Fruit fly (Drosophila melanogaster) whole organism, embryonic: ENCODE data around the gene CG34057.

Experiments used
- CG10431 ChIP-seq: fragments of 200-800 bp; sonication (Bioruptor generic); optimal IDR thresholded peaks from 3 replicates; lab custom pipeline; 2018; ENCODE audit warnings: missing biosample characterization, mild to moderate bottlenecking, missing genetic modification characterization
- CG10462 ChIP-seq: fragments of 200-800 bp; sonication (Bioruptor generic); optimal IDR thresholded peaks from 2 replicates; lab custom pipeline; 2016; ENCODE audit warnings: missing biosample characterization, missing genetic modification characterization
- CG12769 ChIP-seq: fragments of 200-800 bp; sonication (Bioruptor generic); optimal IDR thresholded peaks from 2 replicates; lab custom pipeline; 2019; ENCODE audit warnings: missing biosample characterization, mild to moderate bottlenecking, missing genetic modification characterization, moderate library complexity
- CG12942 ChIP-seq: fragments of 200-800 bp; sonication (Bioruptor generic); optimal IDR thresholded peaks from 3 replicates; lab custom pipeline; 2016; ENCODE audit warnings: missing biosample characterization, missing genetic modification characterization
- CG13424 ChIP-seq: fragments of 200-800 bp; sonication (Bioruptor generic); optimal IDR thresholded peaks from 2 replicates; lab custom pipeline; 2019; ENCODE audit warnings: missing biosample characterization, mild to moderate bottlenecking, missing genetic modification characterization, moderate library complexity
- CG1529 ChIP-seq: fragments of 200-800 bp; sonication (Bioruptor generic); optimal IDR thresholded peaks from 3 replicates; lab custom pipeline; 2018; ENCODE audit warnings: missing biosample characterization, missing genetic modification characterization
- CG15514 ChIP-seq: fragments of 200-800 bp; sonication (Bioruptor generic); optimal IDR thresholded peaks from 3 replicates; lab custom pipeline; 2017; ENCODE audit warnings: missing biosample characterization, missing genetic modification characterization, mild to moderate bottlenecking, moderate library complexity, missing genetic modification reagents
- CG2120 ChIP-seq: fragments of 200-800 bp; sonication (Bioruptor generic); optimal IDR thresholded peaks from 3 replicates; lab custom pipeline; 2016; ENCODE audit warnings: missing biosample characterization, missing genetic modification characterization
- CG2129 ChIP-seq: fragments of 200-800 bp; sonication (Bioruptor generic); IDR thresholded peaks from 2 replicates; pipeline ENCODE4 v1.3.6; 2022; ENCODE audit warnings: missing biosample characterization, missing genetic modification characterization; ENCODE audit not compliant: partially characterized antibody
- CG4282 ChIP-seq: fragments of 200-800 bp; sonication (Bioruptor generic); optimal IDR thresholded peaks from 2 replicates; lab custom pipeline; 2016; ENCODE audit warnings: missing biosample characterization, missing genetic modification characterization
- CG4707 ChIP-seq: fragments of 200-800 bp; sonication (Bioruptor generic); optimal IDR thresholded peaks from 2 replicates; lab custom pipeline; 2018; ENCODE audit warnings: missing biosample characterization, mild to moderate bottlenecking, missing genetic modification characterization, moderate library complexity
- CG6791 ChIP-seq: fragments of 200-800 bp; sonication (Bioruptor generic); IDR thresholded peaks from 3 replicates; pipeline ENCODE4 v1.3.6; 2022; ENCODE audit warnings: missing biosample characterization, missing genetic modification characterization; ENCODE audit not compliant: partially characterized antibody
- CG8089 ChIP-seq: fragments of 200-800 bp; sonication (Bioruptor generic); optimal IDR thresholded peaks from 3 replicates; lab custom pipeline; 2016; ENCODE audit warnings: missing biosample characterization, missing genetic modification characterization
- CG8944 ChIP-seq: fragments of 200-800 bp; sonication (Bioruptor generic); optimal IDR thresholded peaks from 3 replicates; lab custom pipeline; 2016; ENCODE audit warnings: missing biosample characterization, missing genetic modification characterization
- CG9437 ChIP-seq: fragments of 200-800 bp; sonication (Bioruptor generic); optimal IDR thresholded peaks from 2 replicates; lab custom pipeline; 2018; ENCODE audit warnings: missing biosample characterization, mild to moderate bottlenecking, missing genetic modification characterization
- CHES-1-like ChIP-seq: fragments of 200-800 bp; sonication (Bioruptor generic); optimal IDR thresholded peaks from 2 replicates; lab custom pipeline; 2016; ENCODE audit warnings: missing biosample characterization, missing genetic modification characterization
- Chrac-16 ChIP-seq: fragments of 200-800 bp; sonication (Bioruptor generic); optimal IDR thresholded peaks from 3 replicates; lab custom pipeline; 2016; ENCODE audit warnings: missing biosample characterization, missing genetic modification characterization
- Deaf1 ChIP-seq: fragments of 200-800 bp; optimal IDR thresholded peaks from 3 replicates; lab custom pipeline; 2019; ENCODE audit warnings: missing biosample characterization, mild to moderate bottlenecking, missing genetic modification characterization, moderate library complexity
- Doc3 ChIP-seq: fragments of 200-800 bp; sonication (Bioruptor generic); IDR thresholded peaks from 3 replicates; pipeline ENCODE4 v1.3.6; 2022; ENCODE audit warnings: missing biosample characterization, missing genetic modification characterization; ENCODE audit not compliant: partially characterized antibody
- Dref ChIP-seq: fragments of 200-800 bp; sonication (Bioruptor generic); IDR thresholded peaks from 2 replicates; pipeline ENCODE4 v1.3.6; 2022; ENCODE audit warnings: missing biosample characterization, missing genetic modification characterization
- Eip74EF ChIP-seq, 2 experiments: fragments of 200-800 bp in 1 of 2; fragments of >200 bp in 1 of 2; sonication (Bioruptor generic) in 1 of 2; optimal IDR thresholded peaks; 2 replicates each; lab custom pipeline; 2017 to 2019; ENCODE audit warnings: missing biosample characterization in 2 of 2, missing genetic modification characterization in 2 of 2, mild to moderate bottlenecking in 1 of 2, moderate library complexity in 1 of 2
- GATAe ChIP-seq: fragments of 200-800 bp; sonication (Bioruptor generic); conservative IDR thresholded peaks from 2 replicates; pipeline ENCODE4 v1.3.6; 2022; ENCODE audit warnings: missing biosample characterization, missing genetic modification characterization
- HLH3B ChIP-seq: fragments of 200-800 bp; sonication (Bioruptor generic); IDR thresholded peaks from 2 replicates; pipeline ENCODE4 v1.3.6; 2022; ENCODE audit warnings: missing biosample characterization, missing genetic modification characterization
- HLHmδ ChIP-seq: fragments of 200-800 bp; sonication (Bioruptor generic); optimal IDR thresholded peaks from 2 replicates; lab custom pipeline; 2018; ENCODE audit warnings: missing biosample characterization, mild to moderate bottlenecking, missing genetic modification characterization, moderate library complexity
- Kr ChIP-seq: fragments of 200-800 bp; sonication (Bioruptor generic); optimal IDR thresholded peaks from 2 replicates; lab custom pipeline; 2017; ENCODE audit warnings: missing biosample characterization, mild to moderate bottlenecking, missing genetic modification characterization
- Lim3 ChIP-seq: fragments of 200-800 bp; sonication (Bioruptor generic); IDR thresholded peaks from 2 replicates; pipeline ENCODE4 v1.3.6; 2022; ENCODE audit warnings: missing biosample characterization, missing genetic modification characterization
- NC2β ChIP-seq: fragments of 200-800 bp; sonication (Bioruptor generic); optimal IDR thresholded peaks from 2 replicates; lab custom pipeline; 2016; ENCODE audit warnings: missing biosample characterization, missing genetic modification characterization
- NfI ChIP-seq: fragments of 200-800 bp; sonication (Bioruptor generic); optimal IDR thresholded peaks from 3 replicates; lab custom pipeline; 2018; ENCODE audit warnings: missing biosample characterization, mild to moderate bottlenecking, missing genetic modification characterization, moderate library complexity
- Oli ChIP-seq: fragments of 200-800 bp; sonication (Bioruptor generic); optimal IDR thresholded peaks from 2 replicates; lab custom pipeline; 2018; ENCODE audit warnings: missing biosample characterization, mild to moderate bottlenecking, missing genetic modification characterization, moderate library complexity
- Ptx1 ChIP-seq: fragments of 200-800 bp; sonication (Bioruptor generic); IDR thresholded peaks from 2 replicates; pipeline ENCODE4 v1.3.6; 2022; ENCODE audit warnings: missing biosample characterization, missing genetic modification characterization
- Rfx ChIP-seq: fragments of 200-800 bp; sonication (Bioruptor generic); IDR thresholded peaks from 2 replicates; pipeline ENCODE4 v1.3.6; 2022; ENCODE audit warnings: missing biosample characterization, missing genetic modification characterization
- Xbp1 ChIP-seq: fragments of 200-800 bp; sonication (Bioruptor generic); optimal IDR thresholded peaks from 3 replicates; lab custom pipeline; 2016; ENCODE audit warnings: missing biosample characterization, mild to moderate bottlenecking, missing genetic modification characterization
- exex ChIP-seq: fragments of 200-800 bp; sonication (Bioruptor generic); optimal IDR thresholded peaks from 4 replicates; lab custom pipeline; 2018; ENCODE audit warnings: missing biosample characterization, mild to moderate bottlenecking, missing genetic modification characterization, moderate library complexity
- fd102C ChIP-seq: fragments of 200-800 bp; sonication (Bioruptor generic); optimal IDR thresholded peaks from 2 replicates; lab custom pipeline; 2018; ENCODE audit warnings: missing biosample characterization, mild to moderate bottlenecking, missing genetic modification characterization, moderate library complexity
- ftz-f1 ChIP-seq: fragments of 200-800 bp; sonication (Bioruptor generic); optimal IDR thresholded peaks from 2 replicates; lab custom pipeline; 2016; ENCODE audit warnings: missing biosample characterization, missing genetic modification characterization
- gcm ChIP-seq: fragments of 200-800 bp; sonication (Bioruptor generic); optimal IDR thresholded peaks from 2 replicates; lab custom pipeline; 2019; ENCODE audit warnings: missing biosample characterization, mild to moderate bottlenecking, missing genetic modification characterization, moderate library complexity
- grau ChIP-seq: fragments of 200-800 bp; optimal IDR thresholded peaks from 3 replicates; lab custom pipeline; 2019; ENCODE audit warnings: missing biosample characterization, mild to moderate bottlenecking, missing genetic modification characterization, moderate library complexity
- her ChIP-seq: fragments of 200-800 bp; sonication (Bioruptor generic); optimal IDR thresholded peaks from 2 replicates; lab custom pipeline; 2016; ENCODE audit warnings: missing biosample characterization, missing genetic modification characterization
- ind ChIP-seq: fragments of 200-800 bp; sonication (Bioruptor generic); optimal IDR thresholded peaks from 3 replicates; lab custom pipeline; 2016; ENCODE audit warnings: missing biosample characterization, missing genetic modification characterization
- lbe ChIP-seq: fragments of 200-800 bp; sonication (Bioruptor generic); optimal IDR thresholded peaks from 2 replicates; lab custom pipeline; 2016; ENCODE audit warnings: missing biosample characterization, mild to moderate bottlenecking, missing genetic modification characterization
- mam ChIP-seq: fragments of 200-800 bp; sonication (Bioruptor generic); optimal IDR thresholded peaks from 3 replicates; lab custom pipeline; 2016; ENCODE audit warnings: missing biosample characterization, missing genetic modification characterization
- mirr ChIP-seq: fragments of 200-800 bp; sonication (Bioruptor generic); optimal IDR thresholded peaks from 3 replicates; lab custom pipeline; 2018; ENCODE audit warnings: missing biosample characterization, mild to moderate bottlenecking, missing genetic modification characterization
- nerfin-1 ChIP-seq: fragments of 200-800 bp; sonication (Bioruptor generic); optimal IDR thresholded peaks from 3 replicates; lab custom pipeline; 2019; ENCODE audit warnings: missing biosample characterization, mild to moderate bottlenecking, missing genetic modification characterization, moderate library complexity
- nerfin-2 ChIP-seq: fragments of 200-800 bp; sonication (Bioruptor generic); IDR thresholded peaks from 2 replicates; pipeline ENCODE4 v1.3.6; 2022; ENCODE audit warnings: missing biosample characterization, missing genetic modification characterization; ENCODE audit not compliant: partially characterized antibody
- schlank ChIP-seq: fragments of 200-800 bp; sonication (Bioruptor generic); optimal IDR thresholded peaks from 2 replicates; lab custom pipeline; 2018; ENCODE audit warnings: missing biosample characterization, mild to moderate bottlenecking, missing genetic modification characterization
- tap ChIP-seq: fragments of 200-800 bp; optimal IDR thresholded peaks from 3 replicates; lab custom pipeline; 2019; ENCODE audit warnings: missing biosample characterization, mild to moderate bottlenecking, missing genetic modification characterization, moderate library complexity
- tll ChIP-seq, 2 experiments: fragments of 200-800 bp in 1 of 2; fragments of >200 bp in 1 of 2; sonication (Bioruptor generic) in 1 of 2; optimal IDR thresholded peaks; 2 replicates each; lab custom pipeline; 2017 to 2019; ENCODE audit warnings: missing biosample characterization in 2 of 2, missing genetic modification characterization in 2 of 2, mild to moderate bottlenecking in 1 of 2, moderate library complexity in 1 of 2
- vfl ChIP-seq: fragments of 200-800 bp; sonication (Bioruptor generic); optimal IDR thresholded peaks from 2 replicates; lab custom pipeline; 2016; ENCODE audit warnings: missing biosample characterization, missing genetic modification characterization
- zen ChIP-seq: fragments of 200-800 bp; sonication (Bioruptor generic); optimal IDR thresholded peaks from 3 replicates; lab custom pipeline; 2018; ENCODE audit warnings: missing biosample characterization, mild to moderate bottlenecking, missing genetic modification characterization, moderate library complexity

The CG34057 gene

dm6 chr3L:907673-908323 is 10.6 kb downstream of the CG34057 start (continued):
- TF ChIP-seq Kr = no peak
- no peak for TF ChIP-seq Eip74EF (GFP tag; optimal IDR thresholded peaks at IDR 0.05; lab: Kevin White, UChicago)
- TF ChIP-seq CG8944 (GFP tag; lab: Kevin White, UChicago) = no peak
- TF ChIP-seq nerfin-1 = peak; percentile 88
- peak; percentile 25 for TF ChIP-seq Chrac-16 (GFP tag; lab: Kevin White, UChicago)
- TF ChIP-seq Oli (tag; lab: Kevin White, UChicago) = peak; percentile 46
- peak; percentile 34 for TF ChIP-seq CG13424
- TF ChIP-seq lbe (GFP tag; lab: Kevin White, UChicago) = peak; percentile 9
- TF ChIP-seq exex = no peak
- TF ChIP-seq CG10462 = no peak
- peak; percentile 33 for TF ChIP-seq grau
- TF ChIP-seq CG1529 (GFP tag; lab: Kevin White, UChicago) = no peak
- no peak for TF ChIP-seq CG12769 (tag; lab: Kevin White, UChicago)
- no peak for TF ChIP-seq mirr (GFP tag; lab: Kevin White, UChicago)
- peak; percentile 3 for TF ChIP-seq gcm (GFP tag; lab: Kevin White, UChicago)
- TF ChIP-seq fd102C (GFP tag; lab: Kevin White, UChicago) = no peak
- peak; percentile 1 for TF ChIP-seq CG8089 (GFP tag; lab: Kevin White, UChicago)
- peak; percentile 36 for TF ChIP-seq tap (tag; lab: Kevin White, UChicago)
- TF ChIP-seq Xbp1 = peak; percentile 25
- no peak for TF ChIP-seq Ptx1 (GFP tag; lab: Robert Waterston, UW)
- no peak for TF ChIP-seq her (GFP tag; lab: Kevin White, UChicago)
- TF ChIP-seq nerfin-2 (GFP tag; lab: Robert Waterston, UW) = no peak
- TF ChIP-seq CG2120 (GFP tag; lab: Kevin White, UChicago) = no peak
- TF ChIP-seq CG4282 (GFP tag; lab: Kevin White, UChicago) = no peak
- no peak for TF ChIP-seq NfI (GFP tag; lab: Kevin White, UChicago)
- TF ChIP-seq CHES-1-like (GFP tag; lab: Kevin White, UChicago) = no peak
- TF ChIP-seq CG15514 = no peak
- no peak for TF ChIP-seq vfl (GFP tag; lab: Kevin White, UChicago)
- no peak for TF ChIP-seq Rfx (GFP tag; lab: Robert Waterston, UW)
- TF ChIP-seq Lim3 = no peak
- no peak for TF ChIP-seq Deaf1 (tag; lab: Kevin White, UChicago)
- no peak for TF ChIP-seq CG10431 (GFP tag; lab: Kevin White, UChicago)
- TF ChIP-seq CG2129 = no peak
- no peak for TF ChIP-seq CG4707 (GFP tag; lab: Kevin White, UChicago)
- TF ChIP-seq CG12942 (GFP tag; lab: Kevin White, UChicago) = no peak
- TF ChIP-seq ind (GFP tag; lab: Kevin White, UChicago) = peak; percentile 10
- TF ChIP-seq Doc3 (GFP tag; lab: Robert Waterston, UW) = no peak
- no peak for TF ChIP-seq Dref (GFP tag; lab: Robert Waterston, UW)
- TF ChIP-seq GATAe (GFP tag; lab: Robert Waterston, UW) = no peak
- no peak for TF ChIP-seq schlank
- no peak for TF ChIP-seq mam (GFP tag; lab: Kevin White, UChicago)
- no peak for TF ChIP-seq CG9437 (GFP tag; lab: Kevin White, UChicago)
- TF ChIP-seq CG6791 (GFP tag; lab: Robert Waterston, UW) = no peak
- 0 out of 2 replicates have a peak, but pooled peaks have one; percentile 42 for TF ChIP-seq HLH3B (GFP tag; lab: Robert Waterston, UW)
- no peak for TF ChIP-seq zen (tag; lab: Kevin White, UChicago)
- TF ChIP-seq ftz-f1 (GFP tag; lab: Kevin White, UChicago) = no peak
- TF ChIP-seq tll (GFP tag; optimal IDR thresholded peaks at IDR 0.05; lab: Kevin White, UChicago) = no peak
- peak; percentile 40 for TF ChIP-seq NC2β
- no peak for TF ChIP-seq HLHmδ (GFP tag; lab: Kevin White, UChicago)
